Fruit fly (Drosophila melanogaster): ENCODE data around the gene CG4213.

- no peak for TF ChIP-seq h (optimal IDR thresholded peaks at IDR 0.05)
- TF ChIP-seq Myc (optimal IDR thresholded peaks at IDR 0.05) = no peak
- no peak for TF ChIP-seq psq (optimal IDR thresholded peaks at IDR 0.05)
Observed at dm6 chr2L:437498-437897, 35.5 kb upstream of the CG4213 start.
